Worm (Caenorhabditis elegans) whole organism, early embryonic: Measurements from ENCODE around the gene F54D5.4.
"Not testable (repeated sequence)": the region's sequence is repeated elsewhere in the genome, so short reads cannot be mapped to it uniquely, and the experiment has no call there.

Experiments
- F13C5.2 ChIP-seq: sonication (generic microtip); optimal IDR thresholded peaks from 2 replicates; lab custom pipeline; 2017; ENCODE audit warnings: mild to moderate bottlenecking, missing genetic modification characterization, inconsistent platforms, missing compliant biosample characterization
- ama-1 ChIP-seq: fragments of 150-350 bp; optimal IDR thresholded peaks from 2 replicates; lab custom pipeline; 2014
- ceh-36 ChIP-seq: sonication (generic microtip); optimal IDR thresholded peaks from 2 replicates; lab custom pipeline; 2016; ENCODE audit warnings: missing genetic modification characterization, inconsistent platforms, missing compliant biosample characterization
- hnd-1 ChIP-seq: sonication (generic microtip); optimal IDR thresholded peaks from 2 replicates; lab custom pipeline; 2016; ENCODE audit warnings: missing genetic modification characterization, missing compliant biosample characterization
- tbx-37 ChIP-seq: fragments of 200-800 bp; sonication (Bioruptor generic); conservative IDR thresholded peaks from 2 replicates; pipeline ENCODE4 v1.3.6; 2022; ENCODE audit warnings: missing genetic modification reagents, missing genetic modification characterization, missing compliant biosample characterization

DNA sequence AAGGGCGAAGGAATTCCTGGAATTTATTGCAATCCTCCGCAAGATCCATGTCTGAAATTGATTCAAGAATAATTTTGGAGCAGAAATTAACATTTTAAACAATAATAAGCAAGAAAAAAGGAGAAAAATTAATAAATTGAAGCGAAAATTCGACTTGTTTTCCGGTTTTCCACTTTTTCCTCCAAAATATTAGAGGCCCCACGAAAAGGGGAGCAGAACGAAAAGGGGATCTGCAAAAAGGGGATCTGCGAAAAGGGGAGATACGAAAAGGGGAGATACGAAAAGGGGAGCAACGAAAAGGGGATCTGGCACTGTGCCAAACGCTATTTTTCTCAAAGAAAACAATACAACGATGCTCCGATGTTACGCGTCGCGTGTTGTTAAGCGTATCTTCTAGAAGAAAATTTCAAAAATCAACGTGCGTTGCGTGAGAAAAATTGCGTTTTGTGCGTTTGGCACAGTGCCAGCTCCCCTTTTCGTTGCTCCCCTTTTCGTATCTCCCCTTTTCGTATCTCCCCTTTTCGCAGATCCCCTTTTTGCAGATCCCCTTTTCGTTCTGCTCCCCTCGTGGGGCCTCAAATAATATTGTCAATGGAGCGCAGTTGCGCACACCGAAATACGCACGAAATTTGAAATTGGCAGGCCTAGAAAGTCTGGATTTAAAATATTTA, 35.1 kb upstream of the F54D5.4 start, which contains the start of gene Y62F5A.12:
- not testable (repeated sequence) for TF ChIP-seq ceh-36 (tag; lab: Kevin White, UChicago); ama-1; F13C5.2 (tag; lab: Kevin White, UChicago)
- peak; percentile 36 for TF ChIP-seq hnd-1 (tag; lab: Kevin White, UChicago)
- peak; percentile 86 for TF ChIP-seq tbx-37 (GFP tag; lab: Robert Waterston, UW)
